Worm (Caenorhabditis elegans) whole organism, L4 larva: Measurements from ENCODE around the gene F49E11.2.

Source experiments
- D1046.2 ChIP-seq: fragments of 200-800 bp; sonication (Bioruptor generic); IDR thresholded peaks from 2 replicates; pipeline ENCODE4 v1.3.6; 2022; ENCODE audit warnings: missing genetic modification characterization, missing compliant biosample characterization
- F49E8.2 ChIP-seq: sonication (generic microtip); optimal IDR thresholded peaks from 2 replicates; lab custom pipeline; 2016; ENCODE audit warnings: missing compliant biosample characterization, mild to moderate bottlenecking, missing genetic modification characterization, borderline replicate concordance
- T26A8.4 ChIP-seq: fragments of 200-800 bp; sonication (Bioruptor generic); IDR thresholded peaks from 2 replicates; pipeline ENCODE4 v1.3.6; 2022; ENCODE audit warnings: missing genetic modification characterization, missing compliant biosample characterization
- Y105C5A.15 ChIP-seq: fragments of 200-800 bp; sonication (Bioruptor generic); IDR thresholded peaks from 2 replicates; pipeline ENCODE4 v1.3.6; 2022; ENCODE audit warnings: missing genetic modification characterization, missing compliant biosample characterization
- Y5F2A.4 ChIP-seq: fragments of 200-800 bp; sonication (Bioruptor generic); optimal IDR thresholded peaks from 2 replicates; lab custom pipeline; 2018; ENCODE audit warnings: mild to moderate bottlenecking, missing genetic modification characterization, missing compliant biosample characterization
- Y75B8A.6 ChIP-seq: fragments of 200-800 bp; sonication (Bioruptor generic); IDR thresholded peaks from 2 replicates; pipeline ENCODE4 v1.3.6; 2022; ENCODE audit warnings: missing genetic modification reagents, missing genetic modification characterization, missing compliant biosample characterization
- ZK337.2 ChIP-seq: fragments of 200-800 bp; sonication (Bioruptor generic); IDR thresholded peaks from 2 replicates; pipeline ENCODE4 v1.3.6; 2022; ENCODE audit warnings: missing genetic modification reagents, missing genetic modification characterization, missing compliant biosample characterization
- ZK546.5 ChIP-seq, 2 experiments: sonication (generic microtip); optimal IDR thresholded peaks; 2 replicates each; lab custom pipeline; 2017; ENCODE audit warnings: missing biosample characterization in 2 of 2, missing genetic modification characterization in 2 of 2
- ceh-20 ChIP-seq: fragments of 200-800 bp; sonication (Bioruptor generic); IDR thresholded peaks from 2 replicates; pipeline ENCODE4 v1.3.6; 2022; ENCODE audit warnings: missing genetic modification reagents, missing genetic modification characterization, missing compliant biosample characterization
- ceh-28 ChIP-seq: fragments of 150-350 bp; optimal IDR thresholded peaks from 2 replicates; lab custom pipeline; 2014; ENCODE audit warnings: missing biosample characterization, missing genetic modification reagents, missing genetic modification characterization
- ceh-32 ChIP-seq: sonication (generic microtip); optimal IDR thresholded peaks from 2 replicates; lab custom pipeline; 2016; ENCODE audit warnings: mild to moderate bottlenecking, missing genetic modification characterization, missing compliant biosample characterization; ENCODE audit not compliant: poor library complexity
- ceh-44 ChIP-seq: fragments of 200-800 bp; sonication (Bioruptor generic); IDR thresholded peaks from 2 replicates; pipeline ENCODE4 v1.3.6; 2022; ENCODE audit warnings: missing genetic modification reagents, missing genetic modification characterization, missing compliant biosample characterization
- ceh-62 ChIP-seq: sonication (generic microtip); optimal IDR thresholded peaks from 2 replicates; lab custom pipeline; 2017; ENCODE audit warnings: missing biosample characterization, missing genetic modification characterization
- ceh-82 ChIP-seq: sonication (generic microtip); optimal IDR thresholded peaks from 2 replicates; lab custom pipeline; 2017; ENCODE audit warnings: missing biosample characterization, missing genetic modification characterization
- ces-1 ChIP-seq: fragments of 150-350 bp; sonication (generic microtip); optimal IDR thresholded peaks from 4 replicates; lab custom pipeline; 2014; ENCODE audit warnings: missing biosample characterization, missing genetic modification reagents, missing genetic modification characterization
- daf-12 ChIP-seq: fragments of 150-350 bp; optimal IDR thresholded peaks from 2 replicates; lab custom pipeline; 2014; ENCODE audit warnings: missing biosample characterization, missing genetic modification reagents, missing genetic modification characterization
- daf-16 ChIP-seq, 3 experiments: sonication (generic microtip); optimal IDR thresholded peaks; 2 replicates each; lab custom pipeline; 2016 to 2017; ENCODE audit warnings: missing genetic modification characterization in 3 of 3, missing genetic modification reagents in 3 of 3, mild to moderate bottlenecking in 2 of 3, missing compliant biosample characterization in 2 of 3, missing biosample characterization in 1 of 3, moderate library complexity in 1 of 3
- dmd-9 ChIP-seq: fragments of 200-800 bp; sonication (Bioruptor generic); IDR thresholded peaks from 2 replicates; pipeline ENCODE4 v1.3.6; 2022; ENCODE audit warnings: missing genetic modification reagents, missing genetic modification characterization, missing compliant biosample characterization
- egl-43 ChIP-seq: fragments of 200-800 bp; sonication (Bioruptor generic); IDR thresholded peaks from 2 replicates; pipeline ENCODE4 v1.3.6; 2022; ENCODE audit warnings: missing genetic modification reagents, missing genetic modification characterization, missing compliant biosample characterization
- fkh-10 ChIP-seq: fragments of 150-350 bp; optimal IDR thresholded peaks from 2 replicates; lab custom pipeline; 2014; ENCODE audit warnings: missing biosample characterization, missing genetic modification reagents, missing genetic modification characterization
- hlh-11 ChIP-seq: fragments of 200-800 bp; sonication (Bioruptor generic); optimal IDR thresholded peaks from 2 replicates; lab custom pipeline; 2018; ENCODE audit warnings: mild to moderate bottlenecking, missing genetic modification characterization, missing compliant biosample characterization
- hlh-30 ChIP-seq: sonication (generic microtip); optimal IDR thresholded peaks from 2 replicates; lab custom pipeline; 2017; ENCODE audit warnings: antibody characterized with exemption, mild to moderate bottlenecking, missing genetic modification characterization, missing compliant biosample characterization; ENCODE audit not compliant: insufficient read depth
- lim-7 ChIP-seq: fragments of 200-800 bp; sonication (Bioruptor generic); IDR thresholded peaks from 2 replicates; pipeline ENCODE4 v1.3.6; 2022; ENCODE audit warnings: missing genetic modification characterization, missing compliant biosample characterization
- lir-3 ChIP-seq: sonication (generic microtip); optimal IDR thresholded peaks from 2 replicates; lab custom pipeline; 2016; ENCODE audit warnings: mild to moderate bottlenecking, missing genetic modification characterization, missing compliant biosample characterization
- madf-5 ChIP-seq, 2 experiments: fragments of 200-800 bp; sonication (Bioruptor generic); IDR thresholded peaks; 2 replicates each; pipeline ENCODE4 v1.3.6; 2022; ENCODE audit warnings: missing compliant biosample characterization in 2 of 2, missing genetic modification characterization in 2 of 2
- mdt-29 ChIP-seq: fragments of 200-800 bp; sonication (Bioruptor generic); IDR thresholded peaks from 2 replicates; pipeline ENCODE4 v1.3.6; 2022; ENCODE audit warnings: missing genetic modification reagents, missing genetic modification characterization, missing compliant biosample characterization
- nhr-111 ChIP-seq: fragments of 200-800 bp; sonication (Bioruptor generic); optimal IDR thresholded peaks from 2 replicates; lab custom pipeline; 2018; ENCODE audit warnings: mild to moderate bottlenecking, missing genetic modification characterization, missing compliant biosample characterization
- nhr-25 ChIP-seq: sonication (generic microtip); optimal IDR thresholded peaks from 2 replicates; lab custom pipeline; 2017; ENCODE audit warnings: missing genetic modification characterization, mild to moderate bottlenecking, missing compliant biosample characterization, antibody characterized with exemption, moderate library complexity, borderline replicate concordance; ENCODE audit not compliant: insufficient read depth
- nhr-48 ChIP-seq: sonication (generic microtip); optimal IDR thresholded peaks from 2 replicates; lab custom pipeline; 2016; ENCODE audit warnings: mild to moderate bottlenecking, missing genetic modification characterization, missing compliant biosample characterization
- pqm-1 ChIP-seq: sonication (generic microtip); optimal IDR thresholded peaks from 2 replicates; lab custom pipeline; 2017; ENCODE audit warnings: missing biosample characterization, missing genetic modification characterization
- set-16 ChIP-seq: fragments of 200-800 bp; sonication (Bioruptor generic); IDR thresholded peaks from 2 replicates; pipeline ENCODE4 v1.3.6; 2022; ENCODE audit warnings: missing genetic modification reagents, missing genetic modification characterization, missing compliant biosample characterization
- spr-1 ChIP-seq: sonication (generic microtip); optimal IDR thresholded peaks from 2 replicates; lab custom pipeline; 2016; ENCODE audit warnings: mild to moderate bottlenecking, missing genetic modification characterization, missing compliant biosample characterization
- spr-3 ChIP-seq: fragments of 200-800 bp; sonication (Bioruptor generic); optimal IDR thresholded peaks from 2 replicates; lab custom pipeline; 2018; ENCODE audit warnings: mild to moderate bottlenecking, missing genetic modification characterization, missing compliant biosample characterization
- tag-97 ChIP-seq: fragments of 200-800 bp; sonication (Bioruptor generic); IDR thresholded peaks from 2 replicates; pipeline ENCODE4 v1.3.6; 2022; ENCODE audit warnings: missing genetic modification characterization, missing compliant biosample characterization
- tra-1 ChIP-seq: fragments of 200-800 bp; sonication (Bioruptor generic); IDR thresholded peaks from 2 replicates; pipeline ENCODE4 v1.3.6; 2022; ENCODE audit warnings: missing genetic modification reagents, missing genetic modification characterization, missing compliant biosample characterization
- zfp-2 ChIP-seq: sonication (generic microtip); optimal IDR thresholded peaks from 2 replicates; lab custom pipeline; 2016; ENCODE audit warnings: mild to moderate bottlenecking, missing genetic modification characterization, missing compliant biosample characterization
- ztf-11 ChIP-seq: fragments of 150-350 bp; optimal IDR thresholded peaks from 2 replicates; lab custom pipeline; 2014; ENCODE audit warnings: missing biosample characterization, missing genetic modification characterization

F49E11.2 gene

ce11 chrIV:13056026-13056425, 17.2 kb upstream of the F49E11.2 start, which contains the start of gene scl-1:
Gene scl-1, plus strand, starts transcription at chrIV:13056326.
- TF ChIP-seq fkh-10 (GFP tag; lab: Kevin White, UChicago) = no peak
- no peak for TF ChIP-seq D1046.2 (GFP tag; lab: Robert Waterston, UW)
- no peak for TF ChIP-seq spr-1 (tag; lab: Kevin White, UChicago)
- no peak for TF ChIP-seq nhr-48 (tag; lab: Kevin White, UChicago)
- no peak for TF ChIP-seq daf-12 (tag; lab: Kevin White, UChicago)
- no peak for TF ChIP-seq Y75B8A.6 (GFP tag; lab: Robert Waterston, UW)
- no peak for TF ChIP-seq egl-43 (GFP tag; lab: Robert Waterston, UW)
- TF ChIP-seq ceh-44 (GFP tag; lab: Robert Waterston, UW) = no peak
- no peak for TF ChIP-seq Y105C5A.15 (GFP tag; lab: Robert Waterston, UW)
- no peak for TF ChIP-seq madf-5 (GFP tag; IDR thresholded peaks at IDR 0.05; lab: Robert Waterston, UW)
- no peak for TF ChIP-seq nhr-25 (tag; lab: Kevin White, UChicago)

DNA sequence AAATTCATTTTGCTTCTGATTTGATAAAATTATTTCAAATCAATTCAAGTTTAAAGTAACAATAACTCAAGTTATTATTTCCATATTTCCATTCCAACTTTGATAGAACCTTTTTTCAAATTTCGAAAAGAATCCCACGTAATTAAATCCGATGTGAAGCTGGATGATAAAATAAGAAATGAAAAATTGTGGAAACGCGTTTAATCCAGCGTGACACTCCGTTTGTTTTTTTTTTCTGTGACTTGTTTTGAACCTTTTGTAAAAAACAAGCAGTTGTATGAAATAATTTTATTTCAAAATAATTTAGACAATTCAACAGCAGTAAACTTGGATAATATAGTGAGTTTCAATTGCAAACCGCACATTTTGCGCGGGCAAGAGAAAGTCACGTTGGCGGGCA, 13.8 kb upstream of the F49E11.2 start, which contains the start of gene F49E11.7:
F49E11.7 (plus strand) TSS at position 301 of the 400 bp plus-strand sequence.
- TF ChIP-seq ZK546.5 (tag; optimal IDR thresholded peaks at IDR 0.05; lab: Kevin White, UChicago) (no peak), pqm-1 (no peak), ceh-20 (GFP tag; lab: Robert Waterston, UW) (no peak), F49E8.2 (tag; lab: Kevin White, UChicago) (no peak), tra-1 (GFP tag; lab: Robert Waterston, UW) (no peak), ceh-44 (GFP tag; lab: Robert Waterston, UW) (no peak), zfp-2 (no peak), fkh-10 (GFP tag; lab: Kevin White, UChicago) (no peak)

DNA sequence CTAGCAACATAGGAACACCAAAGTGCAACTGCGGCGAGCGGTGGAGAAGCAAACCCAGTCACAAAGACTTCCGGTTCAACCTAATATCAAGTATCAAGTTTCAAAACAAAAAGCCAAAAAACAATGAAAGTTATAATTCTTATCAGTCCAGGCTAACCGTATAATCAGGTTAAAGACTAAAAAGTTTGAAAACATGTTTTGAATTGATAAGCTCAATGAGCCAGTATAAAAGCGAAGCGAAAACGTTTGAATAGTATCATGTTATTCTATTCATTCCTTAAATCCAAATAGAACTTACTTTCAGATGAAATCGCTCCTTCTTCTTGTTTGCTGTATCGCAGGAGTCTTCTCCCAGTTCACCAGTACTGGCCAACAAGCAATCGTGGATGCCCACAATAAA, 12.3 kb upstream of the F49E11.2 start, which contains the start of gene scl-11:
scl-11 (plus strand) TSS at position 301 of the 400 bp plus-strand sequence.
- TF ChIP-seq set-16 (GFP tag; lab: Robert Waterston, UW) (no peak), daf-16 (GFP tag; optimal IDR thresholded peaks at IDR 0.05; lab: Kevin White, UChicago) (no peak), daf-16 (tag; optimal IDR thresholded peaks at IDR 0.05; lab: Kevin White, UChicago) (no peak), ceh-28 (tag; lab: Kevin White, UChicago) (no peak), ZK337.2 (GFP tag; lab: Robert Waterston, UW) (no peak), nhr-111 (no peak), fkh-10 (GFP tag; lab: Kevin White, UChicago) (no peak), mdt-29 (GFP tag; lab: Robert Waterston, UW) (no peak), ceh-62 (no peak), ceh-82 (tag; lab: Kevin White, UChicago) (no peak), lir-3 (tag; lab: Kevin White, UChicago) (no peak), dmd-9 (GFP tag; lab: Robert Waterston, UW) (no peak), spr-3 (GFP tag; lab: Kevin White, UChicago) (no peak), nhr-25 (tag; lab: Kevin White, UChicago) (no peak)

DNA sequence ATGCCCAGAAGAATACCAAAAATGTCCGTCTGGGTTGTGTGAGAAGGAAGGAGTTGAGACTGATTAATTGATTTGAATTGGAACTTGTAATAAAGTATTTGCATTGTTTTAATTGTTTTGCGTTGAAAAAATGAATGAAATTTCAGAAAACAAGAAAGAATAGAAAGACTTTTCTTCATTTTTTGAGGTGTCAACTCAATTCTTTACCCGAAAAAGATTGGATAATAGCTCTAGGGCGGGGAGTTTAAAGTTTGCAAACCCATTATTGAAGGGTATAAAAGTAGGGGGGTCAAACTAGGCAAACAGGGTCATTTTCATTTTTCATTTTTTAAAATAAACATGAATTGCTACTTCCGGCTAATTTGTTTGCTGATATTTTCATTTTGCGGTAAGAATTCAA, 9.4 kb upstream of the F49E11.2 start, which contains the start of gene scl-10:
scl-10 (plus strand) TSS at position 301 of the 400 bp plus-strand sequence.
- no peak for TF ChIP-seq T26A8.4 (GFP tag; lab: Robert Waterston, UW)
- no peak for TF ChIP-seq Y75B8A.6 (GFP tag; lab: Robert Waterston, UW)
- no peak for TF ChIP-seq spr-3 (GFP tag; lab: Kevin White, UChicago)
- no peak for TF ChIP-seq tag-97 (GFP tag; lab: Robert Waterston, UW)
- no peak for TF ChIP-seq lim-7 (GFP tag; lab: Robert Waterston, UW)
- no peak for TF ChIP-seq hlh-11 (tag; lab: Kevin White, UChicago)
- no peak for TF ChIP-seq Y5F2A.4 (GFP tag; lab: Kevin White, UChicago)
- no peak for TF ChIP-seq ztf-11 (tag; lab: Kevin White, UChicago)
- TF ChIP-seq hlh-30 (tag; lab: Kevin White, UChicago) = no peak
- no peak for TF ChIP-seq ces-1 (GFP tag; lab: Kevin White, UChicago)
- TF ChIP-seq ceh-32 = no peak
